Fruit fly (Drosophila melanogaster) whole organism, embryonic: ENCODE results near the gene CG4267.

ENCODE experiments used
- CG10654 ChIP-seq: fragments of 200-800 bp; sonication (Bioruptor generic); optimal IDR thresholded peaks from 2 replicates; lab custom pipeline; 2016; ENCODE audit warnings: missing biosample characterization, missing genetic modification characterization
- CG11398 ChIP-seq: fragments of 200-800 bp; sonication (Bioruptor generic); optimal IDR thresholded peaks from 2 replicates; lab custom pipeline; 2016; ENCODE audit warnings: missing biosample characterization, missing genetic modification characterization
- CG11695 ChIP-seq: fragments of 200-800 bp; sonication (Bioruptor generic); IDR thresholded peaks from 3 replicates; pipeline ENCODE4 v1.3.6; 2022; ENCODE audit warnings: missing biosample characterization, missing genetic modification characterization
- CG12071 ChIP-seq: fragments of 200-800 bp; sonication (Bioruptor generic); optimal IDR thresholded peaks from 3 replicates; lab custom pipeline; 2018; ENCODE audit warnings: missing biosample characterization, mild to moderate bottlenecking, missing genetic modification characterization
- CG12219 ChIP-seq: fragments of 200-800 bp; sonication (Bioruptor generic); optimal IDR thresholded peaks from 3 replicates; lab custom pipeline; 2018; ENCODE audit warnings: missing biosample characterization, mild to moderate bottlenecking, missing genetic modification characterization
- CG12744 ChIP-seq: fragments of 200-800 bp; sonication (Bioruptor generic); optimal IDR thresholded peaks from 2 replicates; lab custom pipeline; 2016; ENCODE audit warnings: missing biosample characterization, missing genetic modification characterization
- CG15479 ChIP-seq: fragments of 200-800 bp; sonication (Bioruptor generic); optimal IDR thresholded peaks from 3 replicates; lab custom pipeline; 2019; ENCODE audit warnings: missing biosample characterization, mild to moderate bottlenecking, missing genetic modification characterization, moderate library complexity
- CG15514 ChIP-seq: fragments of 200-800 bp; sonication (Bioruptor generic); optimal IDR thresholded peaks from 3 replicates; lab custom pipeline; 2017; ENCODE audit warnings: missing biosample characterization, missing genetic modification characterization, mild to moderate bottlenecking, moderate library complexity, missing genetic modification reagents
- CG18262 ChIP-seq: fragments of 200-800 bp; optimal IDR thresholded peaks from 3 replicates; lab custom pipeline; 2019; ENCODE audit warnings: missing biosample characterization, mild to moderate bottlenecking, missing genetic modification characterization, moderate library complexity
- CG2889 ChIP-seq: fragments of 200-800 bp; sonication (Bioruptor generic); IDR thresholded peaks from 3 replicates; pipeline ENCODE4 v1.3.6; 2022; ENCODE audit warnings: missing biosample characterization, missing genetic modification characterization
- CG34422 ChIP-seq: fragments of 200-800 bp; sonication (Bioruptor generic); IDR thresholded peaks from 3 replicates; pipeline ENCODE4 v1.3.6; 2022; ENCODE audit warnings: missing biosample characterization, missing genetic modification characterization
- CG3838 ChIP-seq: fragments of 200-800 bp; sonication (Bioruptor generic); optimal IDR thresholded peaks from 3 replicates; lab custom pipeline; 2016; ENCODE audit warnings: missing biosample characterization, missing genetic modification characterization
- CG6272 ChIP-seq: fragments of 200-800 bp; sonication (Bioruptor generic); IDR thresholded peaks from 2 replicates; pipeline ENCODE4 v1.3.6; 2022; ENCODE audit warnings: missing biosample characterization, missing genetic modification characterization
- CG6683 ChIP-seq: fragments of 200-800 bp; sonication (Bioruptor generic); optimal IDR thresholded peaks from 2 replicates; lab custom pipeline; 2017; ENCODE audit warnings: missing biosample characterization, mild to moderate bottlenecking, missing genetic modification characterization, missing genetic modification reagents
- CG7357 ChIP-seq: fragments of 200-800 bp; sonication (Bioruptor generic); IDR thresholded peaks from 3 replicates; pipeline ENCODE4 v1.3.6; 2022; ENCODE audit warnings: missing biosample characterization, missing genetic modification characterization
- CG8359 ChIP-seq: fragments of 200-800 bp; sonication (Bioruptor generic); optimal IDR thresholded peaks from 2 replicates; lab custom pipeline; 2017; ENCODE audit warnings: missing biosample characterization, mild to moderate bottlenecking, missing genetic modification characterization, borderline replicate concordance
- CG8388 ChIP-seq: fragments of 200-800 bp; sonication (Bioruptor generic); optimal IDR thresholded peaks from 2 replicates; lab custom pipeline; 2019; ENCODE audit warnings: missing biosample characterization, mild to moderate bottlenecking, missing genetic modification characterization, moderate library complexity
- D19B ChIP-seq: fragments of 200-800 bp; sonication (Bioruptor generic); optimal IDR thresholded peaks from 2 replicates; lab custom pipeline; 2017; ENCODE audit warnings: missing biosample characterization, mild to moderate bottlenecking, missing genetic modification characterization
- Dad ChIP-seq: fragments of 200-800 bp; sonication (Bioruptor generic); optimal IDR thresholded peaks from 3 replicates; lab custom pipeline; 2016; ENCODE audit warnings: missing biosample characterization, missing genetic modification characterization
- Dll ChIP-seq: fragments of 200-800 bp; sonication (Bioruptor generic); IDR thresholded peaks from 4 replicates; pipeline ENCODE4 v1.3.6; 2022; ENCODE audit warnings: missing biosample characterization, missing genetic modification characterization; ENCODE audit not compliant: partially characterized antibody
- Doc2 ChIP-seq: fragments of 200-800 bp; sonication (Bioruptor generic); IDR thresholded peaks from 2 replicates; pipeline ENCODE4 v1.3.6; 2022; ENCODE audit warnings: missing biosample characterization, missing genetic modification characterization
- Drgx ChIP-seq: fragments of 200-800 bp; sonication (Bioruptor generic); IDR thresholded peaks from 2 replicates; pipeline ENCODE4 v1.3.6; 2022; ENCODE audit warnings: missing biosample characterization, missing genetic modification characterization
- Eip74EF ChIP-seq, 2 experiments: fragments of 200-800 bp in 1 of 2; fragments of >200 bp in 1 of 2; sonication (Bioruptor generic) in 1 of 2; optimal IDR thresholded peaks; 2 replicates each; lab custom pipeline; 2017 to 2019; ENCODE audit warnings: missing biosample characterization in 2 of 2, missing genetic modification characterization in 2 of 2, mild to moderate bottlenecking in 1 of 2, moderate library complexity in 1 of 2
- Ets97D ChIP-seq: fragments of 200-800 bp; sonication (Bioruptor generic); optimal IDR thresholded peaks from 3 replicates; lab custom pipeline; 2016; ENCODE audit warnings: missing biosample characterization, missing genetic modification characterization
- GATAe ChIP-seq: fragments of 200-800 bp; sonication (Bioruptor generic); conservative IDR thresholded peaks from 2 replicates; pipeline ENCODE4 v1.3.6; 2022; ENCODE audit warnings: missing biosample characterization, missing genetic modification characterization
- H2.0 ChIP-seq: fragments of 200-800 bp; sonication (Bioruptor generic); IDR thresholded peaks from 2 replicates; pipeline ENCODE4 v1.3.6; 2022; ENCODE audit warnings: missing biosample characterization, missing genetic modification characterization
- HLHmδ ChIP-seq: fragments of 200-800 bp; sonication (Bioruptor generic); optimal IDR thresholded peaks from 2 replicates; lab custom pipeline; 2018; ENCODE audit warnings: missing biosample characterization, mild to moderate bottlenecking, missing genetic modification characterization, moderate library complexity
- Mad ChIP-seq: fragments of 200-800 bp; sonication (Bioruptor generic); optimal IDR thresholded peaks from 2 replicates; lab custom pipeline; 2016; ENCODE audit warnings: missing biosample characterization, missing genetic modification characterization
- NfI ChIP-seq: fragments of 200-800 bp; sonication (Bioruptor generic); optimal IDR thresholded peaks from 3 replicates; lab custom pipeline; 2018; ENCODE audit warnings: missing biosample characterization, mild to moderate bottlenecking, missing genetic modification characterization, moderate library complexity
- Spps ChIP-seq: fragments of 200-800 bp; sonication (Bioruptor generic); optimal IDR thresholded peaks from 2 replicates; lab custom pipeline; 2018; ENCODE audit warnings: missing biosample characterization, mild to moderate bottlenecking, missing genetic modification characterization
- Usf ChIP-seq: fragments of 200-800 bp; sonication (Bioruptor generic); optimal IDR thresholded peaks from 2 replicates; lab custom pipeline; 2017; ENCODE audit warnings: missing genotype, missing biosample characterization, missing genetic modification characterization
- chn ChIP-seq: fragments of 200-800 bp; sonication (Bioruptor generic); optimal IDR thresholded peaks from 2 replicates; lab custom pipeline; 2016; ENCODE audit warnings: missing biosample characterization, missing genetic modification characterization
- ci ChIP-seq: fragments of 200-800 bp; sonication (Bioruptor generic); IDR thresholded peaks from 3 replicates; pipeline ENCODE4 v1.3.6; 2022; ENCODE audit warnings: missing biosample characterization, missing genetic modification characterization
- croc ChIP-seq: fragments of 200-800 bp; sonication (Bioruptor generic); conservative IDR thresholded peaks from 3 replicates; pipeline ENCODE4 v1.3.6; 2022; ENCODE audit warnings: missing biosample characterization, missing genetic modification characterization
- dmrt11E ChIP-seq: fragments of 200-800 bp; sonication (Bioruptor generic); optimal IDR thresholded peaks from 3 replicates; lab custom pipeline; 2018; ENCODE audit warnings: missing biosample characterization, mild to moderate bottlenecking, missing genetic modification characterization, moderate library complexity
- dmrt99B ChIP-seq: fragments of 200-800 bp; sonication (Bioruptor generic); optimal IDR thresholded peaks from 2 replicates; lab custom pipeline; 2018; ENCODE audit warnings: missing biosample characterization, mild to moderate bottlenecking, missing genetic modification characterization, moderate library complexity
- gfzf ChIP-seq: fragments of 200-800 bp; sonication (Bioruptor generic); optimal IDR thresholded peaks from 2 replicates; lab custom pipeline; 2016; ENCODE audit warnings: missing biosample characterization, mild to moderate bottlenecking, missing genetic modification characterization, moderate library complexity
- h ChIP-seq: fragments of >200 bp; optimal IDR thresholded peaks from 2 replicates; lab custom pipeline; 2017
- jigr1 ChIP-seq: fragments of 200-800 bp; sonication (Bioruptor generic); IDR thresholded peaks from 3 replicates; pipeline ENCODE4 v1.3.6; 2022; ENCODE audit warnings: missing biosample characterization, missing genetic modification characterization
- lab ChIP-seq: fragments of 200-800 bp; sonication (Bioruptor generic); optimal IDR thresholded peaks from 3 replicates; lab custom pipeline; 2017; ENCODE audit warnings: missing biosample characterization, missing genetic modification characterization, mild to moderate bottlenecking, moderate library complexity, missing genetic modification reagents
- lola ChIP-seq, 3 experiments: fragments of >200 bp in 2 of 3; fragments of 200-800 bp in 1 of 3; sonication (Bioruptor generic) in 1 of 3; optimal IDR thresholded peaks; 2 replicates each; lab custom pipeline; 2017 to 2019; ENCODE audit warnings: missing biosample characterization in 3 of 3, missing genetic modification characterization in 3 of 3, mild to moderate bottlenecking in 1 of 3, moderate library complexity in 1 of 3
- sim ChIP-seq: fragments of 200-800 bp; sonication (Bioruptor generic); IDR thresholded peaks from 2 replicates; pipeline ENCODE4 v1.3.6; 2022; ENCODE audit warnings: missing biosample characterization, missing genetic modification characterization
- sr ChIP-seq: fragments of 200-800 bp; sonication (Bioruptor generic); IDR thresholded peaks from 3 replicates; pipeline ENCODE4 v1.3.6; 2022; ENCODE audit warnings: missing biosample characterization, missing genetic modification characterization
- tll ChIP-seq, 2 experiments: fragments of 200-800 bp in 1 of 2; fragments of >200 bp in 1 of 2; sonication (Bioruptor generic) in 1 of 2; optimal IDR thresholded peaks; 2 replicates each; lab custom pipeline; 2017 to 2019; ENCODE audit warnings: missing biosample characterization in 2 of 2, missing genetic modification characterization in 2 of 2, mild to moderate bottlenecking in 1 of 2, moderate library complexity in 1 of 2
- tna ChIP-seq: fragments of 200-800 bp; sonication (Bioruptor generic); IDR thresholded peaks from 2 replicates; pipeline ENCODE4 v1.3.6; 2022; ENCODE audit warnings: missing biosample characterization, missing genetic modification characterization; ENCODE audit not compliant: partially characterized antibody
- unpg ChIP-seq: fragments of 200-800 bp; sonication (Bioruptor generic); optimal IDR thresholded peaks from 3 replicates; lab custom pipeline; 2018; ENCODE audit warnings: missing biosample characterization, mild to moderate bottlenecking, missing genetic modification characterization, moderate library complexity
- zf30C ChIP-seq: fragments of 200-800 bp; sonication (Bioruptor generic); optimal IDR thresholded peaks from 3 replicates; lab custom pipeline; 2018; ENCODE audit warnings: missing biosample characterization, mild to moderate bottlenecking, missing genetic modification characterization

CG4267 gene

dm6 chr2L:2226259-2227121 lies 15.7 kb upstream of the CG4267 start, which contains the start of the genes CG15387 and sau (continued):
- TF ChIP-seq CG2889 (peak; percentile 79), tll (GFP tag; optimal IDR thresholded peaks at IDR 0.05; lab: Kevin White, UChicago) (no peak), CG11398 (GFP tag; lab: Kevin White, UChicago) (peak; percentile 51), CG15514 (peak; percentile 86), ci (GFP tag; lab: Robert Waterston, UW) (peak; percentile 89), CG6683 (GFP tag; lab: Kevin White, UChicago) (peak; percentile 58), CG8359 (GFP tag; lab: Kevin White, UChicago) (peak; percentile 41), jigr1 (GFP tag; lab: Robert Waterston, UW) (no peak), CG7357 (GFP tag; lab: Robert Waterston, UW) (peak; percentile 64; the same call in 1 of the 3 replicates), sr (GFP tag; lab: Robert Waterston, UW) (no peak), Mad (peak; percentile 88), Doc2 (no peak), CG15479 (peak; percentile 16), lab (GFP tag; lab: Kevin White, UChicago) (peak; percentile 91), NfI (GFP tag; lab: Kevin White, UChicago) (peak; percentile 90), gfzf (GFP tag; lab: Kevin White, UChicago) (peak; percentile 41), tna (GFP tag; lab: Robert Waterston, UW) (peak; percentile 72; the same call in 1 of the 2 replicates), CG11695 (peak; percentile 62; the same call in 1 of the 3 replicates), croc (peak; percentile 65), sim (no peak), unpg (peak; percentile 85), dmrt11E (tag; lab: Kevin White, UChicago) (peak; percentile 86), Usf (GFP tag; lab: Kevin White, UChicago) (peak; percentile 64), dmrt99B (peak; percentile 79), HLHmδ (GFP tag; lab: Kevin White, UChicago) (no peak), CG8388 (GFP tag; lab: Kevin White, UChicago) (peak; percentile 81), Dll (GFP tag; lab: Robert Waterston, UW) (peak; percentile 96), Spps (tag; lab: Kevin White, UChicago) (peak; percentile 78), h (no peak), chn (GFP tag; lab: Kevin White, UChicago) (peak; percentile 93), CG12744 (peak; percentile 90), CG18262 (peak; percentile 83), H2.0 (GFP tag; lab: Robert Waterston, UW) (peak; percentile 85), CG10654 (GFP tag; lab: Kevin White, UChicago) (peak; percentile 87), Drgx (GFP tag; lab: Robert Waterston, UW) (peak; percentile 65), Eip74EF (GFP tag; optimal IDR thresholded peaks at IDR 0.05; lab: Kevin White, UChicago) (peak in 1 of 2 experiments; percentile 65), Dad (GFP tag; lab: Kevin White, UChicago) (peak; percentile 83), lola (GFP tag; optimal IDR thresholded peaks at IDR 0.05; lab: Kevin White, UChicago) (peak in 1 of 3 experiments; percentile 82), Ets97D (GFP tag; lab: Kevin White, UChicago) (peak; percentile 92), CG6272 (peak; percentile 77), CG12071 (GFP tag; lab: Kevin White, UChicago) (peak; percentile 75), CG3838 (GFP tag; lab: Kevin White, UChicago) (peak; percentile 74), zf30C (GFP tag; lab: Kevin White, UChicago) (peak; percentile 65), GATAe (GFP tag; lab: Robert Waterston, UW) (no peak; the same call in 1 of the 2 replicates), D19B (GFP tag; lab: Kevin White, UChicago) (peak; percentile 56), CG34422 (GFP tag; lab: Robert Waterston, UW) (peak; percentile 83), CG12219 (peak; percentile 69)
